Worm (Caenorhabditis elegans) whole organism, L2 larva: Measurements from ENCODE around the gene mml-1.

Experiments used
- blmp-1 ChIP-seq: sonication (generic microtip); optimal IDR thresholded peaks from 2 replicates; lab custom pipeline; 2017; ENCODE audit warnings: missing genetic modification characterization, mild to moderate bottlenecking, missing compliant biosample characterization, antibody characterized with exemption, moderate library complexity; ENCODE audit not compliant: insufficient read depth
- elt-1 ChIP-seq: fragments of 150-350 bp; optimal IDR thresholded peaks from 2 replicates; lab custom pipeline; 2014; ENCODE audit warnings: missing biosample characterization, missing genetic modification characterization
- elt-3 ChIP-seq: sonication (generic microtip); optimal IDR thresholded peaks from 2 replicates; lab custom pipeline; 2017; ENCODE audit warnings: missing biosample characterization, missing genetic modification characterization
- lin-13 ChIP-seq: fragments of 150-350 bp; optimal IDR thresholded peaks from 2 replicates; lab custom pipeline; 2014; ENCODE audit warnings: missing biosample characterization, missing genetic modification reagents, missing genetic modification characterization
- nhr-12 ChIP-seq: fragments of 150-350 bp; optimal IDR thresholded peaks from 2 replicates; lab custom pipeline; 2014; ENCODE audit warnings: missing biosample characterization, missing genetic modification characterization
- nhr-237 ChIP-seq: fragments of 150-350 bp; optimal IDR thresholded peaks from 2 replicates; lab custom pipeline; 2014; ENCODE audit warnings: missing biosample characterization, missing genetic modification characterization
- zag-1 ChIP-seq: fragments of 150-350 bp; optimal IDR thresholded peaks from 2 replicates; lab custom pipeline; 2014; ENCODE audit warnings: missing biosample characterization, missing genetic modification characterization
- ztf-4 ChIP-seq: fragments of 150-350 bp; optimal IDR thresholded peaks from 2 replicates; lab custom pipeline; 2014; ENCODE audit warnings: missing biosample characterization, missing genetic modification characterization

DNA sequence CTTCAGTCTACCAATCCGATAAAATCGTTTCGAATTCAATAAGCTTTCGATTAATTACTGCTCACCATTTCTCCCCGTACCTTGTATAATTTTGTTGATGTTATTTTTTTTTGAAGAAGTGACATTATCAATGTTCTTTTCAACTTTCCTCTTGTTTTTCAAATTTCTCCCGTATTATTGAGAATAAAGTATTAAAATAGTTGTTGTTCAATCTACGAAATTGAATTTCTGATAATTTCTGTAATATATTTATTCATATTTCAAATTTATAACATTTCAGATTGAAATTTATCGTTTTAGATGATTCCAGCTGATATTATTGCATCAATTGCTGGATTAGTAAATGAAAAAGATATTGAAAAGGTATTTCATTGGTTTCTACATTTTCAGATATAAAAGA lies 11.4 kb upstream of the mml-1 start, which contains the start of gene trd-1:
- no peak for TF ChIP-seq elt-3 (tag; lab: Kevin White, UChicago)
- no peak for TF ChIP-seq blmp-1 (tag; lab: Kevin White, UChicago)
- no peak for TF ChIP-seq nhr-237 (tag; lab: Kevin White, UChicago)
- TF ChIP-seq lin-13 (GFP tag; lab: Kevin White, UChicago): no peak
- TF ChIP-seq ztf-4 (tag; lab: Kevin White, UChicago): no peak
- no peak for TF ChIP-seq nhr-12
- no peak for TF ChIP-seq zag-1 (tag; lab: Kevin White, UChicago)
- TF ChIP-seq elt-1 (tag; lab: Kevin White, UChicago): no peak
